Worm (Caenorhabditis elegans): ENCODE results near the gene F16G10.7.

Gene F16G10.7

ce11 chrII:2411093-2411492, 31.0 kb upstream of the F16G10.7 start:
- TF ChIP-seq pqm-1 (tag; optimal IDR thresholded peaks at IDR 0.05) = no peak
- no peak for TF ChIP-seq ets-4 (tag; optimal IDR thresholded peaks at IDR 0.05)
- TF ChIP-seq ahr-1 (tag; optimal IDR thresholded peaks at IDR 0.05) = no peak
- TF ChIP-seq odd-2 (tag; optimal IDR thresholded peaks at IDR 0.05) = no peak
- no peak for TF ChIP-seq ttx-3 (tag; optimal IDR thresholded peaks at IDR 0.05)
- no peak for TF ChIP-seq unc-3 (GFP tag; conservative IDR thresholded peaks at IDR 0.05)
- no peak for TF ChIP-seq unc-3 (tag; optimal IDR thresholded peaks at IDR 0.05)
- TF ChIP-seq ceh-22 (tag; optimal IDR thresholded peaks at IDR 0.05) = no peak
- TF ChIP-seq unc-86 (tag; optimal IDR thresholded peaks at IDR 0.05) = no peak
- TF ChIP-seq Y22D7AL.16 (tag; optimal IDR thresholded peaks at IDR 0.05) = no peak
- no peak for TF ChIP-seq ztf-16 (tag; optimal IDR thresholded peaks at IDR 0.05)
- TF ChIP-seq C38D4.7 (GFP tag; optimal IDR thresholded peaks at IDR 0.05) = no peak
- no peak for TF ChIP-seq unc-55 (GFP tag; optimal IDR thresholded peaks at IDR 0.05)
- no peak for TF ChIP-seq tbx-7 (tag; optimal IDR thresholded peaks at IDR 0.05)
- TF ChIP-seq gmeb-2 (tag; optimal IDR thresholded peaks at IDR 0.05) = no peak
- no peak for TF ChIP-seq ceh-2 (tag; optimal IDR thresholded peaks at IDR 0.05)
- no peak for TF ChIP-seq nhr-232 (tag; optimal IDR thresholded peaks at IDR 0.05)
- TF ChIP-seq madf-2 (tag; optimal IDR thresholded peaks at IDR 0.05) = no peak
- no peak for TF ChIP-seq ceh-24 (tag; optimal IDR thresholded peaks at IDR 0.05)

ce11 chrII:2403984-2404383, 23.9 kb upstream of the F16G10.7 start, which contains the start of gene F16G10.1:
Gene F16G10.1, plus strand, starts transcription at chrII:2404284.
- no peak for TF ChIP-seq unc-3 (GFP tag; conservative IDR thresholded peaks at IDR 0.05)
- TF ChIP-seq unc-3 (tag; optimal IDR thresholded peaks at IDR 0.05) = no peak
- no peak for TF ChIP-seq ceh-14 (tag; optimal IDR thresholded peaks at IDR 0.05)
- no peak for TF ChIP-seq ceh-30 (tag; optimal IDR thresholded peaks at IDR 0.05)
- TF ChIP-seq ceh-9 (tag; optimal IDR thresholded peaks at IDR 0.05) = no peak
- TF ChIP-seq ceh-18 (tag; optimal IDR thresholded peaks at IDR 0.05) = no peak
- no peak for TF ChIP-seq unc-42 (tag; optimal IDR thresholded peaks at IDR 0.05)
- no peak for TF ChIP-seq dmd-4 (tag; optimal IDR thresholded peaks at IDR 0.05; ENCODE audit: borderline replicate concordance)
- no peak for TF ChIP-seq hlh-8 (tag; optimal IDR thresholded peaks at IDR 0.05)
- TF ChIP-seq ceh-45 (GFP tag; IDR thresholded peaks at IDR 0.05) = no peak

ce11 chrII:2399810-2400209, 19.7 kb upstream of the F16G10.7 start:
- TF ChIP-seq unc-55 (GFP tag; optimal IDR thresholded peaks at IDR 0.05) (no peak), mec-3 (tag; optimal IDR thresholded peaks at IDR 0.05; ENCODE audit: borderline replicate concordance) (no peak), K09A11.1 (tag; optimal IDR thresholded peaks at IDR 0.05; ENCODE audit: insufficient read depth) (no peak)

ce11 chrII:2398884-2399283, 18.8 kb upstream of the F16G10.7 start, which contains the start of gene F16G10.14:
Gene F16G10.14, minus strand, starts transcription at chrII:2398984.
- TF ChIP-seq ceh-18 (tag; optimal IDR thresholded peaks at IDR 0.05) (no peak), lim-6 (tag; optimal IDR thresholded peaks at IDR 0.05) (no peak), ceh-45 (GFP tag; IDR thresholded peaks at IDR 0.05) (no peak), zip-5 (tag; optimal IDR thresholded peaks at IDR 0.05) (no peak)

- TF ChIP-seq tbx-2 (tag; optimal IDR thresholded peaks at IDR 0.05) (no peak), unc-42 (tag; optimal IDR thresholded peaks at IDR 0.05) (no peak), pqm-1 (tag; optimal IDR thresholded peaks at IDR 0.05) (no peak), C38D4.7 (GFP tag; optimal IDR thresholded peaks at IDR 0.05) (no peak), ceh-14 (tag; optimal IDR thresholded peaks at IDR 0.05) (no peak), fkh-6 (tag; optimal IDR thresholded peaks at IDR 0.05) (no peak), ceh-22 (tag; optimal IDR thresholded peaks at IDR 0.05) (no peak), unc-55 (GFP tag; optimal IDR thresholded peaks at IDR 0.05) (no peak), F13H6.1 (tag; optimal IDR thresholded peaks at IDR 0.05) (no peak), pax-1 (tag; optimal IDR thresholded peaks at IDR 0.05) (no peak), gmeb-2 (tag; optimal IDR thresholded peaks at IDR 0.05) (no peak), ceh-9 (tag; optimal IDR thresholded peaks at IDR 0.05) (no peak), dmd-4 (tag; optimal IDR thresholded peaks at IDR 0.05; ENCODE audit: borderline replicate concordance) (no peak), unc-86 (tag; optimal IDR thresholded peaks at IDR 0.05) (no peak), ahr-1 (tag; optimal IDR thresholded peaks at IDR 0.05) (no peak), hlh-30 (tag; optimal IDR thresholded peaks at IDR 0.05; ENCODE audit: insufficient read depth) (no peak), fkh-10 (GFP tag; optimal IDR thresholded peaks at IDR 0.05) (no peak), ama-1 (optimal IDR thresholded peaks at IDR 0.05) (no peak), pha-4 (tag; optimal IDR thresholded peaks at IDR 0.05) (no peak)
Observed at ce11 chrII:2395864-2396263, 15.8 kb upstream of the F16G10.7 start, which contains the start of gene F16G10.13. Gene F16G10.13, minus strand, starts transcription at chrII:2395964.
